Worm (Caenorhabditis elegans): ENCODE data around the gene K08C7.7.

K08C7.7 gene

ce11 chrIV:10697022-10697979 lies 33.1 kb downstream of the K08C7.7 start, which contains the start of gene allo-1 (continued):
- no peak for TF ChIP-seq ceh-79 (tag; optimal IDR thresholded peaks at IDR 0.05)
- no peak for TF ChIP-seq C17E4.6 (GFP tag; IDR thresholded peaks at IDR 0.05)
- peak; percentile 44 for TF ChIP-seq tbp1 (GFP tag; optimal IDR thresholded peaks at IDR 0.05)
- peak in 1 of 3 experiments; percentile 34 for TF ChIP-seq lin-35 (GFP tag; optimal IDR thresholded peaks at IDR 0.05)
- 0 out of 2 replicates have a peak, but pooled peaks have one; percentile 12 for TF ChIP-seq F33H1.4 (GFP tag; IDR thresholded peaks at IDR 0.05)
- no peak for TF ChIP-seq T26A5.8 (tag; optimal IDR thresholded peaks at IDR 0.05)
- TF ChIP-seq ztf-26 (tag; optimal IDR thresholded peaks at IDR 0.05), result no peak
- TF ChIP-seq lag-1 (GFP tag; IDR thresholded peaks at IDR 0.05), result no peak
- peak; percentile 97 for TF ChIP-seq cebp-1 (GFP tag; IDR thresholded peaks at IDR 0.05)
- TF ChIP-seq cebp-1 (tag; optimal IDR thresholded peaks at IDR 0.05), result peak; percentile 98
- TF ChIP-seq mxl-1 (tag; optimal IDR thresholded peaks at IDR 0.05), result no peak
- peak; percentile 66 for TF ChIP-seq lin-54 (GFP tag; optimal IDR thresholded peaks at IDR 0.05)
- TF ChIP-seq hmg-1.2 (GFP tag; IDR thresholded peaks at IDR 0.05), result peak; percentile 100
- peak; percentile 64 for TF ChIP-seq madf-6 (GFP tag; IDR thresholded peaks at IDR 0.05)
- TF ChIP-seq ZK185.1 (tag; optimal IDR thresholded peaks at IDR 0.05; ENCODE audit: poor library complexity, severe bottlenecking), result peak; percentile 51
- TF ChIP-seq B0336.3 (GFP tag; IDR thresholded peaks at IDR 0.05), result peak; percentile 34; the same call in 1 of the 2 replicates
- peak; percentile 4 for TF ChIP-seq madf-10 (tag; optimal IDR thresholded peaks at IDR 0.05)
- peak; percentile 36 for TF ChIP-seq dpl-1 (GFP tag; optimal IDR thresholded peaks at IDR 0.05)
- peak; percentile 17; the same call in 1 of the 2 replicates for TF ChIP-seq madf-8 (GFP tag; conservative IDR thresholded peaks at IDR 0.05)
- no peak for TF ChIP-seq mes-4 (tag; optimal IDR thresholded peaks at IDR 0.05)
- peak; percentile 52 for TF ChIP-seq lin-40 (tag; optimal IDR thresholded peaks at IDR 0.05)
- no peak for TF ChIP-seq nhr-120 (GFP tag; IDR thresholded peaks at IDR 0.05)
- TF ChIP-seq somi-1 (GFP tag; optimal IDR thresholded peaks at IDR 0.05), result peak; percentile 54
- no peak for TF ChIP-seq ceh-58 (GFP tag; IDR thresholded peaks at IDR 0.05)
- no peak for TF ChIP-seq nhr-27 (tag; optimal IDR thresholded peaks at IDR 0.05)
- no peak for TF ChIP-seq repo-1 (tag; optimal IDR thresholded peaks at IDR 0.05)
- no peak for TF ChIP-seq Y67H2A.10 (GFP tag; conservative IDR thresholded peaks at IDR 0.05)
- TF ChIP-seq let-526 (GFP tag; IDR thresholded peaks at IDR 0.05), result no peak
- TF ChIP-seq K12H6.12 (tag; optimal IDR thresholded peaks at IDR 0.05), result peak; percentile 10
- no peak for TF ChIP-seq hmg-20 (GFP tag; IDR thresholded peaks at IDR 0.05)
- TF ChIP-seq lsy-27 (tag; optimal IDR thresholded peaks at IDR 0.05; ENCODE audit: borderline replicate concordance, insufficient read depth), result no peak
- TF ChIP-seq unc-62 (GFP tag; optimal IDR thresholded peaks at IDR 0.05), result no peak
- TF ChIP-seq hlh-26 (GFP tag; conservative IDR thresholded peaks at IDR 0.05), result no peak

- TF ChIP-seq dox-1 (GFP tag; IDR thresholded peaks at IDR 0.05) (peak; percentile 11; the same call in 1 of the 2 replicates), nfyb-1 (GFP tag; IDR thresholded peaks at IDR 0.05) (no peak), nhr-27 (tag; optimal IDR thresholded peaks at IDR 0.05) (no peak), tbp1 (GFP tag; optimal IDR thresholded peaks at IDR 0.05) (no peak), him-1 (tag; optimal IDR thresholded peaks at IDR 0.05) (no peak), aptf-3 (GFP tag; IDR thresholded peaks at IDR 0.05) (no peak), let-526 (GFP tag; IDR thresholded peaks at IDR 0.05) (no peak), F33H1.4 (GFP tag; IDR thresholded peaks at IDR 0.05) (no peak), ceh-58 (GFP tag; IDR thresholded peaks at IDR 0.05) (0 out of 2 replicates have a peak, but pooled peaks have one; percentile 49), F57C9.4 (tag; optimal IDR thresholded peaks at IDR 0.05) (no peak), zfh-2 (GFP tag; conservative IDR thresholded peaks at IDR 0.05) (no peak; the same call in 1 of the 2 replicates), lag-1 (GFP tag; IDR thresholded peaks at IDR 0.05) (no peak), attf-3 (GFP tag; conservative IDR thresholded peaks at IDR 0.05) (no peak), unc-62 (GFP tag; optimal IDR thresholded peaks at IDR 0.05) (no peak)
These were observed 34.3 kb downstream of the K08C7.7 start for ce11 chrIV:10698486-10698885.
